Worm (Caenorhabditis elegans) whole organism, dauer: Measurements from ENCODE around the gene srbc-19.

Experiments
- unc-62 ChIP-seq: sonication (generic microtip); optimal IDR thresholded peaks from 2 replicates; lab custom pipeline; 2017; ENCODE audit warnings: missing biosample characterization, missing genetic modification reagents, missing genetic modification characterization

srbc-19 gene

DNA sequence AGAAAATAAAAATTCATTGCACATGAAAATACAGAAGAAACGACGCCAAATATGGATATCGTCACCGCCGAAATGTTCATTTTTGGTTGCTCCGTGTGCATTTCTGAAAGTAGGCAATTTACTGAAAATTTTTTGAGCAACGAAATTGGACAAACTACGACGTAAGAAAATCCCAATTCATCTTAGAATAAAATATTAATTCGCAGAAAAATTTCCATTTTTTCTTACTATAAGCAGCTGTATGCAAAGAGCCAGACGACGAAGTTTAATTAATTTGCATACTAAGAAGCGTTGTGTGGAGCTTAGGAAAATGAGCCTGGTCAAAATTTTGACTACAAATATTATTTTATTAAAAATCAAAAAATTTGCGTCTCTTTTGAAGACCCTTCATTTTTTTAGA, at the start of gene srbc-19:
TSS of gene srbc-19 (minus strand) at position 101 of the 400 bp plus-strand sequence.
- no peak for TF ChIP-seq unc-62

DNA sequence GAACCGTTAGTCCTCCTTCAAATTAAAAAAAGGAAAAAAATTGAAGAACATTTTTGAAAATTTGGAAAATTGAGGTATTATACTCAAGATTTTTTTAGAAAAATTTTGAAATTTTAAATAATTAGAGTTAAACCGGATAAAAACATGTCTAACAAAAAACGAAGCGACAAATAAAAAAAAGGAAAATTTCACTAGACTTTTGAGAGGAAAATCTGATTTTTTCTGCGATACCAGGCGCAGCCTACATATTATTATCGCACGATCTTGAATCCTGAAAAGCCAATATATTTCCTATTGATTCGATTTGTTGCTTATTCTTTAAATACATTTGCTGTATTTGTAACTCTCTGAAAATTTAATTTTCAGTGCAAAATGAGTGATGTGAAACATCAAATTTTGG, 48.8 kb upstream of the srbc-19 start, which contains the start of gene nstp-8:
TSS of gene nstp-8 (plus strand) at position 301 of the 400 bp plus-strand sequence.
- TF ChIP-seq unc-62 = no peak

DNA sequence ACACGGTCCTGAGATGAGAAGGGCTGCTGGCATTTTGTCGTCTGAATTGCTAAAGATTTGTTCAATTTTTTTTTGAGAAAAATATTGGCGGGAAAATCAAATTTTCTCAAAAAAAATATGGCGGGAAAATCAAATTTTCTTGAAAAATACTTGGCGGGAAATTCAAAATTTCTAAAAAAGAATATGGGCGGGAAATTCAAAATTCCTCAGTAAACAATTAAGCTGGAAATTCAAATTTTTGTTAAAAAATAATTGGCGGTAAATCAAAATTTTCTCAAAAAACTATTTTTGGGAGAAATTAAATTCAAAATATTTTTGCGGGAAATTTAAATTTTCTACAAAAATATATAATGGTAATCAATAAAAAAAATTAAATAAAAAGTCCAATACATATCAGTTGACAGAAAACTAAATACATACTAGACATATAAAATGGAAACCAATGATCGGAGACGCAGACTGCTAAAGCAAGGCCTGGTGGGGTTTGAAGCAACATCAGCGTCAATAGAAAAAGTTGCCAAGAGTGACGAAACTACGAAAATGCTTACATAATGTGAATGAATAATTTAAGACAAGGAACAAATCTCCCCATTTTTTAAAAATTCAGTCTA, 48.0 kb upstream of the srbc-19 start, which contains the start of gene nhr-184:
TSS of gene nhr-184 (minus strand) at position 51 of the 611 bp plus-strand sequence.
- TF ChIP-seq unc-62 = no peak

DNA sequence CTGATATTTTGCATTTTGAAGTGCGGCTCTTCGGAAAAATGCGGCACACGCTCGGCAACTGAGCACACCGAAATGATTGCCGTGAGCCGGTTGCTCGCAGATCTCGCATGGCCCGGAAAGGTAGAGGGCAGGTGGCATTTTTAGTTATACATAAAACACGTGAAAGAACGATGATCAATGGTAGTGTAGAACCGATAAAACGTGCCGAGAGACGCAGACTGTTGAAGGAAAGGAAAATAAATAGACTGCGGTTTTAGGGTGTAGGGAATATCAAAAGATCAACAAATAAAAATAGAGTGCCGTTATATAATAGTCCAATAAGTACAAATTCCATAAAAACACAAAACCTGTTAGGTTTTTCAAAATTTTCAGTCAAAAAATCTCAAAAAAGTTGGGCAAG, 45.4 kb upstream of the srbc-19 start, which contains the start of gene nhr-133:
TSS of gene nhr-133 (minus strand) at position 183 of the 400 bp plus-strand sequence.
- no peak for TF ChIP-seq unc-62

DNA sequence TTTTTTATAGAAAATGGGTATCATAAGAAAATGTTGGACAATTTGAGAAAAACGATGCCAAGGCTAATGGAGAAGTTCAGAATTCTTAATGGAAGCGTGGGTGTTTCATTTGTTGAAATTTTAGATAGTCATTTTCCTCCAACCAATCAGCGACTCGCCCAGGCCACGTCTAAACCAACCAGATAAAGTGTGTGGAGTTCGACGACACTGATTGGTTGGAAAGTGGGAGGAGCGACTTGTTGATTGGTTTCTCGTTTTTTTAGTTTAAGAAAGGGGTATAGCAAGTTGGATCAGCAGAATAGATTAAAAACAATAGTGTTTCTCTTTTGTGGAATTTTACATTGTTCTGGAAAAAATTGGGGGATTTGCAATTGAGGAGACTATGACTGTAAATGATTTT, 40.9 kb upstream of the srbc-19 start:
- TF ChIP-seq unc-62 = no peak

DNA sequence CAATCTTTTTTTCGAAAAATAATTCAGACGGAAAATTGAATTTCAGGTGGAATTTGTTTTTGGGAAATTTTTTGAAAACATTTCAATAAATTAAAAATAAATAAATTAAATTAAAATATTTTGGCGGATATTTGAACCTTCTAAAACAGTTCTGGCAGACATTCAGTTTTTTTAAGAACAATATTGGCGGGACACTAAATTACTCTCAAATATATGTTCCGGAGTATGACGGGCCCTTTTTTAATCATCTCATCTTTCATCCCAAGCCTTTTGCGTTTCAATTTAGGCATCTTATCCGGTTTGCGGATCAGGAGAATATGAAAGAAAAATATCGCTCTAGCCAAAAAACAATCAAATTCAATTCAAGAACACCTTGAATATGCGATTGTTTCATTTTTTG, 40.2 kb upstream of the srbc-19 start, which contains the start of gene svh-11:
TSS of gene svh-11 (plus strand) at position 301 of the 400 bp plus-strand sequence.
- TF ChIP-seq unc-62 = no peak

DNA sequence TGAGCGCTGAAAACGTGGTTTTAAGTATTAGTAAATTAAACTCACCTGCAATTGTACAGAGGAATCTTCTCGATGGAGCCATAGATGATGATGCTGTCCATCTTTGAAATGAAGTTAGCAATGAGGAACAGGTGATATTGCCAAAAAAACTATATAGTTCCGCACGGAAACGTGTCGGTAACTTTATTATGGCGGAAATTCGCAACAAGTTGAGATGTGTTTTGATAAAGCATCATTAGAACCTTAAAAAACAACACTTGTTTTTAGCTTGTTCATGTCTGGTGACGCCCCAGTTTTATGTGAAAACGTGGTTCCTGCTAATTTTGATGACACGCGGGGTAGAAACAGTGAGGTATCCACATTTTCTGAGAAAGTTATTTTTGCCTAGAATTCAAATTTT, 39.6 kb upstream of the srbc-19 start, which contains the start of gene srt-40:
TSS of gene srt-40 (minus strand) at position 101 of the 400 bp plus-strand sequence.
- no peak for TF ChIP-seq unc-62

DNA sequence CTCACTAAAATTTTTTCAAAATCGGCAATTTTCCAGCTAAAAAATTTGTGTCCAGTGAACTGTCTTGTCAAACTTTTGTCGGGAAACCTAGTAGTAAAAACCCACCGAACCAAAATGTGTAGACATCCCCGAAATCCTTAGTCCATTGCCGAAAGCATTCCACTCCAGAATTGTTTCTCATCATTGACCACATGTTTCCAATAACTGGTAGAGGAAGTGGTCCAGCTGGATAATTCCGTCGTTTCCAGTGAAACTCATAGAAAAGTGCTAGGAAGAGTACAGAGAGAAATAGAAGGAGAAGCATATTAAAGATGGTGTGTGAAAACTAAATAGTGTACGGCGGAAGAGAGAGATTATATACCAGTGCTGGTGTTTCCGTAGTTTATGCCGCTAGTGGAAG, 37.5 kb upstream of the srbc-19 start, which contains the start of gene cyp-33C12:
TSS of gene cyp-33C12 (minus strand) at position 321 of the 400 bp plus-strand sequence.
- no peak for TF ChIP-seq unc-62

DNA sequence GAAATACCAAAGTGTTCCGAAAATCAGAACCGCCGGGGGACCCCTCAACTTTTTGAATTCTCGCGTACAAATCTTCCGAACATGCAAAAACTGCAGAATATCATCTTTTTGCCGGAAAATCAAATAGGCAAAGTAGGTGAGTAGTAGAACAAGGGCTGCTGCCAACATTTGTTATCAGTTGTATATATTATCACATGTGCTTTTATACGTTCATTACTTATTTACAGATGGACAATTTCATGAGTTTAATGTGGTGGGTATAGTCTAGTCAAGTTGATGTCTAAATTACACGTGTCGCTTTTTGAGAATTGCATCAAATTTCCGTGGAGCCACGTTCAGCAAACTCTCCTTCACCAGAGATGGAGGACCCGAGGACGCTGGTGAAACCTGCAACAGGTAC, 34.7 kb upstream of the srbc-19 start, which contains the start of gene cyp-32B1:
TSS of gene cyp-32B1 (minus strand) at position 176 of the 400 bp plus-strand sequence.
- no peak for TF ChIP-seq unc-62

DNA sequence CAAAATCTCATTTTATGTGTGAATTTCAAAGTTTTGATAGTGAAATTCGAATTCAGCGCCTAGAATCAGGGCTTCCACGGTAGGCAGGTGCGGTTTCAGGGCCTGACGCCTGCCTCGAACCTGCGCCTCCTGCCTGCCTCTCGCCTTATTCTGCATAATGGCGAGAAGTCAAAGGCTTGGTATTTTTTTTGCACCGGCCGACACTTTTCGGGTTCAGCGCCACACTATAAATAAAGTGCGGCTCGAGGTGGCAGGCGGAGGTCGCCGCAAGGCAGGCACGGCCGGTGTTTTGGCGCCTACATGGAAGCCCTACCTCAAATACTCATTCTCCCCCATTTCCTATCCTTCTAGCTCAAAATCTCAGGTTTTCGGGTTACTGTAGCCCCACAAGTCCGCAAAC, 33.8 kb upstream of the srbc-19 start:
- TF ChIP-seq unc-62 = no peak

DNA sequence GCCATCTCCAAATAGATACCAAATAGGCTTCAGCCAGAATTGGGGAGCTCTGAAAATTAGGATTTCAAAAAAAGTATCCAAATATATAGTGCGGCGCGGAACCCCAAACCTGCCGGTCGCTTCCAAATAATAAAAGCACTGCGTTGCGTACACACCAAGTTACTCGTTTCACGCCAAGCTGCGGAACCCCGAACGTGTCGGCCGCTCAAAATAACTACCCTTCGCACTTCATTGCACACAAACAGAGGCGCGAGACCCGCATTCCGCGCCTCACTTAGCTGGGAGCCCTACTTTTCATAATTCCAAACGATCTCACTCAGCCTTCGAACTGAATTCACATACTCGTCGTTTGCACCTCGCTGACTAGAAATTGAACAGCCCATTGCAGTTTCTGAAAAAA, 33.0 kb upstream of the srbc-19 start:
- TF ChIP-seq unc-62 = no peak

DNA sequence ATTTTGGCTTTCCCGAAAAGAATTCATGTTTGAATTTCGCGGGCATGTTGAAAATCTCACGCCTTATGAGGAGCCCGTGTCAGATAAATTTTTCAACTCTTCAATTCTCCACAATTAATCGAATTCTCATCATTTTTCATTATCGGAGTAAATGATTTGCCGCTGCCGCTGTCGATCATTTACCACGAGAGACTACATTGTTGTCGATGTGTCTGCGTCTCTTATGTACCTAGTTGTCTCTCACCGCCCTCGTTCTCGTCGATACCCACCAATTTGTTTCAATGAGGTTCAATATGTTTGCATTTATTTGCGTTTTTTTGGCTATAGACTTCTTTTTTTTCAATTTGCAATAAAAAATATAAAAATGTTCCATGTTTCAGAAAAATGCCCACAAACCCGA, 25.5 kb upstream of the srbc-19 start, which contains the start of gene nhr-13:
TSS of gene nhr-13 (plus strand) at position 369 of the 400 bp plus-strand sequence.
- TF ChIP-seq unc-62 = no peak

DNA sequence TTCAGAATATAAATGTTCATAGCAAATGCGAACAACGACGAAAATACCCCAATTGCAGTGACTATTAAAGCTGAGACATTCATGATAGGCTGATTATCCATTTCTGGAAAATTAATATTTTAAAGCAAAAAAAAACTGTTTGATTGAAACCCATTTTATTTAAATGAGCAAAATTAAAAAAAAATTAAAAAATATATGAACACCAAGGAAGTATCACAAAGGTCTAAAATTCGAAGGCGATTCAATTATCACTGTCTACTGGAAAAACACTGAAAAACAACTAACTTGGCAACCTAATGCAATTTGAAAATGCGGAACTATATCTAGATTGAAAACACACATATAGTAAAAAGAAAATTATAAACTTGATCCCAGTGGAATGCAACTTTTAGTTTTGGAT, 24.5 kb upstream of the srbc-19 start, which contains the start of gene srbc-42:
TSS of gene srbc-42 (minus strand) at position 101 of the 400 bp plus-strand sequence.
- TF ChIP-seq unc-62 = no peak

DNA sequence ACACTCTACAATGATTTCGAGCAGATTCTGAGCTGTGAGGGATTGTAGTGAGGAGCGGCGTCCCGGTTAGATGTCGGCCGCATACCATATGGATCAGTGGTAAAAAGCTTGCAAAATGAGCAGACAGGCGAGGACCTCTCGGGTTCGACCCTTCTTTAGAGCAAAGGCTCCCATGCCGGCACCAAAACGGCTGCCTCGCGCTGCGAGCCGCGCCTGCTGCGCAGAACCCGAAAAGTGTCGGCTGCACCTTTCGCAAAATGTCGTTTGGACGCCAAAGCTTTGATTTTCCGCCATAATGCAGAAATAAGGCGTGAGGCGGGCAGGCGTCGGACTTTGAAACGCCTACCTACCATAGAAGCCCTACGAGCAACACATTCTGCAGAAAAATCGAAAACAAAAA, 23.8 kb upstream of the srbc-19 start:
- TF ChIP-seq unc-62 = no peak

DNA sequence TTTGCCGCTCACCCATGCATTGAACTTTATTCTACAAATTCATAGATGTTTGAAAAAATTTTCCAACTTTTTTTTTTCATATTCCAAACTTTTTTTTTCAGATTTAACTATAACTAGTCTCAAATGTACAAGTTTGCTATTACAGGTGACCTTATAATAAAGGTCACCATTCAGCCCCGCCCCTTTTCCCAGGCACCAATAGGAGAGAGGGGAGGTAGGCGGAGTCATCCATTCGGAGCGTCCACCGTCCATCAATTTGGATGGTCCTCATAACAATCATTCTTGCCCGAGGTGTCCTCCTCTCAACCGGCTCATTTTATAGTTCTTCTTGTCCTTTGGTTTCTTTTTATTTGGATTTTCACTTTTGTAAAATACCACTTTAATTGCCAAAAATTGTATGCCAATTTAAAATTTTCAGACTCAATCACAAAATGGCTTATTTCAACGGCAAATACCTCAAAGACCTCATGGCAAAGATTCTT, 21.3 kb upstream of the srbc-19 start, which contains the start of gene Y5H2B.3:
TSS of gene Y5H2B.3 (plus strand) at position 432 of the 482 bp plus-strand sequence.
- no peak for TF ChIP-seq unc-62

DNA sequence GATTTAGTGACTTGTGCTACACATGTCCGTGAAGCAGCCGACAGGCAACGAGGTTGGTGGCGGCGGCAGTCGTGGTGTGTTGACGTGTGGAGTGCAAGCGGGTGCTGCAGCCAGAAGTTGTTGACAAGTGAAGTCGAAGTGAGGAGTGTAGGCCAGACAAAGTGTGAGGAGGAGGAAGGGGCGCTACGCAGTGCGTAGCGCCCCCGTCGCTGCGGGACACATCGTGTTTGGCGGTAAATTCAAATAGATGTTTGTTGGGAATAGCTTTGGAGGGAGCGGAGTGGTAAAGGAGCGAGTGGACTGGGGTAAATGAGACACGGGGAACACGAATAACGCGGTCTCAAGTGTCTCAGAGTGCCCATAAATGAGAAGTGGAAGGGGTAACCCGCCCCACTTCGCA, 18.9 kb upstream of the srbc-19 start:
- TF ChIP-seq unc-62 = no peak

DNA sequence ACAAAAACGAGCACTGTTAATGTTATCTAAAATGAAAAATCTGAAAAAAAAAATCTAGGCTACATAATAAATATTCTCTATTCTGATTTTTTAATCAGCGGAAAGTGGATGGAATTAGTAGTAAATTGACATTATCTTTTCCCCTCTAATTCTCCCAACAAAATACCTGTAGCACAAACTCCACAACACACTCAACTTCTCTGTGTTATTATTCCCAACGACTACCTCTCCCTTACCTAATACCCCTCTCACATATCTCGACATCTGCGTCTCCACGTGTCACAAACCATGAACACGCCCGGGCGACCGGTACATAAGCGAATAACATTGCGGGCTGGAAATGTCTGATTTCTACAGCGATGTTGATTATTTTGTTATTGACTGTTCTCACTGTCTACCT, 16.6 kb upstream of the srbc-19 start, which contains the start of gene cyp-33C2:
TSS of gene cyp-33C2 (plus strand) at position 327 of the 400 bp plus-strand sequence.
- no peak for TF ChIP-seq unc-62

DNA sequence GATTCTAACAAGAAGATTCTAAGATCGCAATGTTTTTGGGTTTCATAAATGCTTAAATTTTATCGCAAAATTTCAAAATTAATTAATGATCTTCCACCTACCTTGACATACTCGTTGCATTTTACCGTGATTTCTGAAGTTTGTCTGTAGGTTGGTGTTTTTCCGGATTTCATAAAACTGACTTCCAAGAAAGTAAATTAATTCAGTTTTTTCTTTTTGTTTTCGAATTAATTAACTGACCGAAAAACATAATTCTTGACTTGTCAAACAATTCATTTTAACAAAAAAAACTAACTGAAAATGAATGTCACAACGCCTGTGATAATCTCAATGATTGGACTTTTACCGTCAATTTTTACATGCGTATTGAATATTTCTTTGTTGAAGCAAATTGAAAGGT, 15.2 kb upstream of the srbc-19 start, which contains the start of gene srbc-16:
TSS of gene srbc-16 (plus strand) at position 301 of the 400 bp plus-strand sequence.
- no peak for TF ChIP-seq unc-62
